Fruit fly (Drosophila melanogaster) whole organism, embryonic: ENCODE data around the gene CG10730.

ENCODE experiments used
- ATbp ChIP-seq: fragments of 200-800 bp; sonication (Bioruptor generic); optimal IDR thresholded peaks from 2 replicates; lab custom pipeline; 2017; ENCODE audit warnings: missing biosample characterization, mild to moderate bottlenecking, missing genetic modification characterization, missing genetic modification reagents
- B-H1 ChIP-seq: fragments of 200-800 bp; sonication (Bioruptor generic); IDR thresholded peaks from 3 replicates; pipeline ENCODE4 v1.3.6; 2022; ENCODE audit warnings: missing biosample characterization, missing genetic modification characterization
- BEAF-32 ChIP-seq: fragments of 200-800 bp; sonication (Bioruptor generic); optimal IDR thresholded peaks from 3 replicates; lab custom pipeline; 2017; ENCODE audit warnings: missing biosample characterization, missing genetic modification characterization, mild to moderate bottlenecking, moderate library complexity, missing genetic modification reagents
- CG10147 ChIP-seq: fragments of 200-800 bp; sonication (Bioruptor generic); optimal IDR thresholded peaks from 2 replicates; lab custom pipeline; 2019; ENCODE audit warnings: missing biosample characterization, mild to moderate bottlenecking, missing genetic modification characterization, moderate library complexity
- CG11695 ChIP-seq: fragments of 200-800 bp; sonication (Bioruptor generic); IDR thresholded peaks from 3 replicates; pipeline ENCODE4 v1.3.6; 2022; ENCODE audit warnings: missing biosample characterization, missing genetic modification characterization
- CG12104 ChIP-seq: fragments of 200-800 bp; sonication (Bioruptor generic); optimal IDR thresholded peaks from 3 replicates; lab custom pipeline; 2016; ENCODE audit warnings: missing biosample characterization, missing genetic modification characterization
- CG13624 ChIP-seq: fragments of 200-800 bp; sonication (Bioruptor generic); optimal IDR thresholded peaks from 2 replicates; lab custom pipeline; 2016; ENCODE audit warnings: missing biosample characterization, missing genetic modification characterization
- CG15479 ChIP-seq: fragments of 200-800 bp; sonication (Bioruptor generic); optimal IDR thresholded peaks from 3 replicates; lab custom pipeline; 2019; ENCODE audit warnings: missing biosample characterization, mild to moderate bottlenecking, missing genetic modification characterization, moderate library complexity
- CG17385 ChIP-seq: fragments of 200-800 bp; sonication (Bioruptor generic); optimal IDR thresholded peaks from 3 replicates; lab custom pipeline; 2018; ENCODE audit warnings: missing biosample characterization, mild to moderate bottlenecking, missing genetic modification characterization
- CG2875 ChIP-seq: fragments of 200-800 bp; sonication (Bioruptor generic); optimal IDR thresholded peaks from 2 replicates; lab custom pipeline; 2017; ENCODE audit warnings: missing biosample characterization, mild to moderate bottlenecking, missing genetic modification characterization, missing genetic modification reagents
- CG2889 ChIP-seq: fragments of 200-800 bp; sonication (Bioruptor generic); IDR thresholded peaks from 3 replicates; pipeline ENCODE4 v1.3.6; 2022; ENCODE audit warnings: missing biosample characterization, missing genetic modification characterization
- CG30020 ChIP-seq: fragments of 200-800 bp; optimal IDR thresholded peaks from 2 replicates; lab custom pipeline; 2019; ENCODE audit warnings: missing biosample characterization, mild to moderate bottlenecking, missing genetic modification characterization, moderate library complexity
- CG3163 ChIP-seq: fragments of 200-800 bp; sonication (Bioruptor generic); optimal IDR thresholded peaks from 3 replicates; lab custom pipeline; 2016; ENCODE audit warnings: missing biosample characterization, missing genetic modification characterization
- CG3281 ChIP-seq: fragments of 200-800 bp; sonication (Bioruptor generic); optimal IDR thresholded peaks from 3 replicates; lab custom pipeline; 2017; ENCODE audit warnings: missing biosample characterization, mild to moderate bottlenecking, missing genetic modification characterization
- CG42726 ChIP-seq: fragments of 200-800 bp; sonication (Bioruptor generic); IDR thresholded peaks from 2 replicates; pipeline ENCODE4 v1.3.6; 2022; ENCODE audit warnings: missing biosample characterization, missing genetic modification characterization; ENCODE audit not compliant: partially characterized antibody
- CG4404 ChIP-seq: fragments of 200-800 bp; sonication (Bioruptor generic); IDR thresholded peaks from 2 replicates; pipeline ENCODE4 v1.3.6; 2022; ENCODE audit warnings: missing biosample characterization, missing genetic modification characterization
- CG6765 ChIP-seq: fragments of 200-800 bp; sonication (Bioruptor generic); optimal IDR thresholded peaks from 3 replicates; lab custom pipeline; 2017; ENCODE audit warnings: missing biosample characterization, mild to moderate bottlenecking, missing genetic modification characterization
- CG7786 ChIP-seq: fragments of 200-800 bp; sonication (Bioruptor generic); optimal IDR thresholded peaks from 2 replicates; lab custom pipeline; 2016; ENCODE audit warnings: missing biosample characterization, missing genetic modification characterization
- CG8290 ChIP-seq, 3 experiments: fragments of 200-800 bp; sonication (Bioruptor generic); optimal IDR thresholded peaks; 2 replicates each; lab custom pipeline; 2016 to 2019; ENCODE audit warnings: missing biosample characterization in 3 of 3, missing genetic modification characterization in 3 of 3, mild to moderate bottlenecking in 2 of 3, moderate library complexity in 1 of 3
- D19B ChIP-seq: fragments of 200-800 bp; sonication (Bioruptor generic); optimal IDR thresholded peaks from 2 replicates; lab custom pipeline; 2017; ENCODE audit warnings: missing biosample characterization, mild to moderate bottlenecking, missing genetic modification characterization
- Dbx ChIP-seq: fragments of 200-800 bp; sonication (Bioruptor generic); IDR thresholded peaks from 3 replicates; pipeline ENCODE4 v1.3.6; 2022; ENCODE audit warnings: missing biosample characterization, missing genetic modification characterization
- HLH3B ChIP-seq: fragments of 200-800 bp; sonication (Bioruptor generic); IDR thresholded peaks from 2 replicates; pipeline ENCODE4 v1.3.6; 2022; ENCODE audit warnings: missing biosample characterization, missing genetic modification characterization
- Lim3 ChIP-seq: fragments of 200-800 bp; sonication (Bioruptor generic); IDR thresholded peaks from 2 replicates; pipeline ENCODE4 v1.3.6; 2022; ENCODE audit warnings: missing biosample characterization, missing genetic modification characterization
- Neu2 ChIP-seq: fragments of 200-800 bp; sonication (Bioruptor generic); optimal IDR thresholded peaks from 3 replicates; lab custom pipeline; 2016; ENCODE audit warnings: missing biosample characterization, missing genetic modification characterization, borderline replicate concordance
- Oli ChIP-seq: fragments of 200-800 bp; sonication (Bioruptor generic); optimal IDR thresholded peaks from 2 replicates; lab custom pipeline; 2018; ENCODE audit warnings: missing biosample characterization, mild to moderate bottlenecking, missing genetic modification characterization, moderate library complexity
- Opbp ChIP-seq: fragments of 200-800 bp; sonication (Bioruptor generic); IDR thresholded peaks from 3 replicates; pipeline ENCODE4 v1.3.6; 2022; ENCODE audit warnings: missing biosample characterization, missing genetic modification characterization; ENCODE audit not compliant: partially characterized antibody
- PHDP ChIP-seq: fragments of 200-800 bp; sonication (Bioruptor generic); optimal IDR thresholded peaks from 3 replicates; lab custom pipeline; 2018; ENCODE audit warnings: missing biosample characterization, mild to moderate bottlenecking, missing genetic modification characterization, moderate library complexity
- Pdp1 ChIP-seq, 2 experiments: fragments of 200-800 bp; sonication (Bioruptor generic); optimal IDR thresholded peaks; 3 replicates each; lab custom pipeline; 2016; ENCODE audit warnings: missing biosample characterization in 2 of 2, missing genetic modification characterization in 2 of 2, mild to moderate bottlenecking in 1 of 2, moderate library complexity in 1 of 2
- Ravus ChIP-seq: fragments of 200-800 bp; sonication (Bioruptor generic); IDR thresholded peaks from 2 replicates; pipeline ENCODE4 v1.3.6; 2022; ENCODE audit warnings: missing biosample characterization, missing genetic modification characterization
- Rfx ChIP-seq: fragments of 200-800 bp; sonication (Bioruptor generic); IDR thresholded peaks from 2 replicates; pipeline ENCODE4 v1.3.6; 2022; ENCODE audit warnings: missing biosample characterization, missing genetic modification characterization
- Usf ChIP-seq: fragments of 200-800 bp; sonication (Bioruptor generic); optimal IDR thresholded peaks from 2 replicates; lab custom pipeline; 2017; ENCODE audit warnings: missing genotype, missing biosample characterization, missing genetic modification characterization
- Vsx1 ChIP-seq: fragments of 200-800 bp; sonication (Bioruptor generic); optimal IDR thresholded peaks from 2 replicates; lab custom pipeline; 2017; ENCODE audit warnings: missing biosample characterization, mild to moderate bottlenecking, missing genetic modification characterization, missing genetic modification reagents
- amos ChIP-seq: fragments of 200-800 bp; sonication (Bioruptor generic); IDR thresholded peaks from 2 replicates; pipeline ENCODE4 v1.3.6; 2022; ENCODE audit warnings: missing biosample characterization, missing genetic modification characterization; ENCODE audit not compliant: partially characterized antibody
- bigmax ChIP-seq: fragments of 200-800 bp; sonication (Bioruptor generic); optimal IDR thresholded peaks from 2 replicates; lab custom pipeline; 2018; ENCODE audit warnings: missing biosample characterization, mild to moderate bottlenecking, missing genetic modification characterization
- btn ChIP-seq: fragments of 200-800 bp; sonication (Bioruptor generic); optimal IDR thresholded peaks from 2 replicates; lab custom pipeline; 2016; ENCODE audit warnings: missing biosample characterization, missing genetic modification characterization
- cad ChIP-seq: fragments of >200 bp; optimal IDR thresholded peaks from 2 replicates; lab custom pipeline; 2017; ENCODE audit warnings: missing biosample characterization, missing genetic modification characterization
- dm ChIP-seq: fragments of 200-800 bp; sonication (Bioruptor generic); optimal IDR thresholded peaks from 3 replicates; lab custom pipeline; 2016; ENCODE audit warnings: missing biosample characterization, missing genetic modification characterization
- en ChIP-seq: fragments of 200-800 bp; sonication (Bioruptor generic); optimal IDR thresholded peaks from 2 replicates; lab custom pipeline; 2016; ENCODE audit warnings: missing biosample characterization, missing genetic modification characterization
- eve ChIP-seq, 2 experiments: fragments of >200 bp; optimal IDR thresholded peaks; 2 replicates each; lab custom pipeline; 2017; ENCODE audit warnings: missing biosample characterization in 2 of 2, missing genetic modification characterization in 2 of 2
- fd3F ChIP-seq: fragments of 200-800 bp; sonication (Bioruptor generic); optimal IDR thresholded peaks from 2 replicates; lab custom pipeline; 2018; ENCODE audit warnings: missing biosample characterization, mild to moderate bottlenecking, missing genetic modification characterization, moderate library complexity
- ftz-f1 ChIP-seq: fragments of 200-800 bp; sonication (Bioruptor generic); optimal IDR thresholded peaks from 2 replicates; lab custom pipeline; 2016; ENCODE audit warnings: missing biosample characterization, missing genetic modification characterization
- gsb ChIP-seq: fragments of 200-800 bp; sonication (Bioruptor generic); IDR thresholded peaks from 2 replicates; pipeline ENCODE4 v1.3.6; 2022; ENCODE audit warnings: missing biosample characterization, missing genetic modification characterization
- gsb-n ChIP-seq: fragments of 200-800 bp; sonication (Bioruptor generic); optimal IDR thresholded peaks from 3 replicates; lab custom pipeline; 2018; ENCODE audit warnings: missing biosample characterization, mild to moderate bottlenecking, missing genetic modification characterization
- ham ChIP-seq: fragments of 200-800 bp; sonication (Bioruptor generic); IDR thresholded peaks from 2 replicates; pipeline ENCODE4 v1.3.6; 2022; ENCODE audit warnings: missing biosample characterization, missing genetic modification characterization
- mam ChIP-seq: fragments of 200-800 bp; sonication (Bioruptor generic); optimal IDR thresholded peaks from 3 replicates; lab custom pipeline; 2016; ENCODE audit warnings: missing biosample characterization, missing genetic modification characterization
- sisA ChIP-seq: fragments of 200-800 bp; sonication (Bioruptor generic); IDR thresholded peaks from 2 replicates; pipeline ENCODE4 v1.3.6; 2022; ENCODE audit warnings: missing biosample characterization, missing genetic modification characterization
- ttk ChIP-seq: fragments of 200-800 bp; sonication (Bioruptor generic); IDR thresholded peaks from 2 replicates; pipeline ENCODE4 v2.1.2; 2022; ENCODE audit warnings: missing biosample characterization, missing genetic modification characterization
- z ChIP-seq: fragments of 200-800 bp; sonication (Bioruptor generic); IDR thresholded peaks from 3 replicates; pipeline ENCODE4 v1.3.6; 2022; ENCODE audit warnings: missing biosample characterization, missing genetic modification characterization

The CG10730 gene

dm6 chr2L:20120388-20121232, 48.6 kb upstream of the CG10730 start (continued):
- TF ChIP-seq cad (GFP tag; lab: Kevin White, UChicago) (no peak), CG11695 (GFP tag; lab: Robert Waterston, UW) (no peak), CG3281 (GFP tag; lab: Kevin White, UChicago) (peak; percentile 56), CG8290 (GFP tag; optimal IDR thresholded peaks at IDR 0.05; lab: Kevin White, UChicago) (peak; percentile 99), CG8290 (tag; optimal IDR thresholded peaks at IDR 0.05; lab: Kevin White, UChicago) (peak; percentile 82 to 97), dm (GFP tag; lab: Kevin White, UChicago) (peak; percentile 83), mam (peak; percentile 95), HLH3B (GFP tag; lab: Robert Waterston, UW) (peak; percentile 92), CG6765 (GFP tag; lab: Kevin White, UChicago) (no peak), bigmax (GFP tag; lab: Kevin White, UChicago) (no peak), Usf (GFP tag; lab: Kevin White, UChicago) (peak; percentile 59), Dbx (GFP tag; lab: Robert Waterston, UW) (peak; percentile 96), CG10147 (peak; percentile 74), Pdp1 (GFP tag; optimal IDR thresholded peaks at IDR 0.05; lab: Kevin White, UChicago) (peak; percentile 82 to 92), CG2875 (GFP tag; lab: Kevin White, UChicago) (peak; percentile 66), Oli (tag; lab: Kevin White, UChicago) (peak; percentile 57), ham (GFP tag; lab: Robert Waterston, UW) (peak; percentile 18; the same call in 1 of the 2 replicates), CG4404 (GFP tag; lab: Robert Waterston, UW) (peak; percentile 79), sisA (GFP tag; lab: Robert Waterston, UW) (peak; percentile 98), fd3F (peak; percentile 71), gsb-n (tag; lab: Kevin White, UChicago) (peak; percentile 64), Opbp (GFP tag; lab: Robert Waterston, UW) (peak; percentile 79), CG12104 (peak; percentile 69), gsb (peak; percentile 80), z (peak; percentile 98), D19B (GFP tag; lab: Kevin White, UChicago) (peak; percentile 37), CG17385 (GFP tag; lab: Kevin White, UChicago) (peak; percentile 43), B-H1 (GFP tag; lab: Robert Waterston, UW) (no peak; the same call in 2 of the 3 replicates), CG42726 (GFP tag; lab: Robert Waterston, UW) (peak; percentile 90), Lim3 (GFP tag; lab: Robert Waterston, UW) (no peak), eve (GFP tag; optimal IDR thresholded peaks at IDR 0.05; lab: Kevin White, UChicago) (peak in 1 of 2 experiments; percentile 89), ftz-f1 (GFP tag; lab: Kevin White, UChicago) (no peak), CG15479 (GFP tag; lab: Kevin White, UChicago) (no peak), ttk (GFP tag; lab: Robert Waterston, UW) (peak; percentile 85), Rfx (GFP tag; lab: Robert Waterston, UW) (peak; percentile 99), ATbp (GFP tag; lab: Kevin White, UChicago) (peak; percentile 42), Ravus (GFP tag; lab: Robert Waterston, UW) (peak; percentile 57), BEAF-32 (GFP tag; lab: Kevin White, UChicago) (peak; percentile 76), Neu2 (GFP tag; lab: Kevin White, UChicago) (peak; percentile 46), CG2889 (GFP tag; lab: Robert Waterston, UW) (peak; percentile 70), Vsx1 (GFP tag; lab: Kevin White, UChicago) (peak; percentile 13), amos (GFP tag; lab: Robert Waterston, UW) (peak; percentile 79), CG7786 (GFP tag; lab: Kevin White, UChicago) (peak; percentile 82), CG3163 (GFP tag; lab: Kevin White, UChicago) (peak; percentile 82), PHDP (tag; lab: Kevin White, UChicago) (peak; percentile 67), en (GFP tag; lab: Kevin White, UChicago) (peak; percentile 87), CG13624 (GFP tag; lab: Kevin White, UChicago) (peak; percentile 88), btn (GFP tag; lab: Kevin White, UChicago) (peak; percentile 70), CG30020 (peak; percentile 66)
